Fruit fly (Drosophila melanogaster): ENCODE data around the gene CG14671.
A peak's percentile ranks its signal among the peaks of the same experiment; 100 is the strongest.

The CG14671 gene

DNA sequence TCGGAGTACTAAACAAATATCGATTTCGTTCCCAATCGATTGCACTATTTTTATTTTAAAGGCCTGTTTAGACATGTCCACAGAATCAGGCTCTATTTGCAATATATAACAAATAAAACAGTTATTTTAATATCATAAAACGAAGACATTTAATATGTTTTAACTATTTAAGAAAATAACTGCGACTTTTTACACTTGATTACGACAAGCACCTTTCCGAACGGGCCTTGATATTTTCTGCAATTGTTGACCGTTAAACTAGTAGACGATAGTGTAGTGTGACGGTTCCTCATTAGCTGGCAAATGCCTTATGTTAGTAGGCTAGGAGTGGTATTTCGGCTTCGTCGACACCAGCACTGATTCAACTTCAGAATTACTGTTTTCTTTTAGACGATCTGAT, 4.0 kb upstream of the CG14671 start, which contains the start of the genes CG2931 and Rheb (continued):
- peak; percentile 61 for TF ChIP-seq CG31441 (GFP tag; IDR thresholded peaks at IDR 0.05)
- TF ChIP-seq mam (GFP tag; optimal IDR thresholded peaks at IDR 0.05), result peak; percentile 55
- peak; percentile 48 for TF ChIP-seq D19A (tag; optimal IDR thresholded peaks at IDR 0.05)
- TF ChIP-seq h (optimal IDR thresholded peaks at IDR 0.05), result no peak
- TF ChIP-seq sens (GFP tag), result peak; percentile 93
- no peak for TF ChIP-seq CG4404 (GFP tag; IDR thresholded peaks at IDR 0.05)
- TF ChIP-seq Dip2 (GFP tag; IDR thresholded peaks at IDR 0.05), result no peak
- TF ChIP-seq CkIIα-i1 (GFP tag; IDR thresholded peaks at IDR 0.05), result no peak
- TF ChIP-seq CG10321 (GFP tag; IDR thresholded peaks at IDR 0.05), result no peak
- TF ChIP-seq CG14667 (GFP tag; IDR thresholded peaks at IDR 0.05), result peak; percentile 56
- TF ChIP-seq CG3163 (GFP tag; optimal IDR thresholded peaks at IDR 0.05), result no peak
- no peak for TF ChIP-seq pb (GFP tag; optimal IDR thresholded peaks at IDR 0.05)
- TF ChIP-seq CG3065 (GFP tag; optimal IDR thresholded peaks at IDR 0.05), result no peak
- peak; percentile 58 for TF ChIP-seq CG12942 (GFP tag; optimal IDR thresholded peaks at IDR 0.05)
- no peak for TF ChIP-seq CG4360 (GFP tag; IDR thresholded peaks at IDR 0.05)
- TF ChIP-seq CG14860 (GFP tag; IDR thresholded peaks at IDR 0.05; ENCODE audit: partially characterized antibody), result peak; percentile 63; the same call in 2 of the 3 replicates
- peak; percentile 69 for TF ChIP-seq bbx (GFP tag; IDR thresholded peaks at IDR 0.05; ENCODE audit: partially characterized antibody)
- peak; percentile 59 for TF ChIP-seq Awh (GFP tag; IDR thresholded peaks at IDR 0.05)
- no peak for TF ChIP-seq HLHmδ (GFP tag; optimal IDR thresholded peaks at IDR 0.05)
- TF ChIP-seq Meics (GFP tag; optimal IDR thresholded peaks at IDR 0.05), result peak; percentile 44
- 0 out of 3 replicates have a peak, but pooled peaks have one; percentile 40 for TF ChIP-seq H15 (GFP tag; IDR thresholded peaks at IDR 0.05)
- peak; percentile 79 for TF ChIP-seq Doc3 (GFP tag; IDR thresholded peaks at IDR 0.05; ENCODE audit: partially characterized antibody)
- TF ChIP-seq Deaf1 (tag; optimal IDR thresholded peaks at IDR 0.05), result peak; percentile 42
- peak; percentile 24; the same call in 1 of the 2 replicates for TF ChIP-seq CG7372 (GFP tag; IDR thresholded peaks at IDR 0.05)
- TF ChIP-seq chn (GFP tag; optimal IDR thresholded peaks at IDR 0.05), result peak; percentile 61
- peak; percentile 76 for TF ChIP-seq amos (GFP tag; IDR thresholded peaks at IDR 0.05; ENCODE audit: partially characterized antibody)
- TF ChIP-seq Atf3 (GFP tag; optimal IDR thresholded peaks at IDR 0.05), result no peak
- TF ChIP-seq ab (GFP tag; optimal IDR thresholded peaks at IDR 0.05), result no peak
- peak; percentile 89 for TF ChIP-seq trem (tag; optimal IDR thresholded peaks at IDR 0.05)
- TF ChIP-seq CG5180 (GFP tag; optimal IDR thresholded peaks at IDR 0.05), result no peak
- no peak for TF ChIP-seq bowl (GFP tag; IDR thresholded peaks at IDR 0.05)
- peak; percentile 48; the same call in 1 of the 2 replicates for TF ChIP-seq cas (GFP tag; IDR thresholded peaks at IDR 0.05)
- no peak for TF ChIP-seq MTF-1 (GFP tag; optimal IDR thresholded peaks at IDR 0.05; ENCODE audit: borderline replicate concordance)
- no peak; the same call in 3 of the 4 replicates for TF ChIP-seq Gug (GFP tag; IDR thresholded peaks at IDR 0.05)
- peak; percentile 60 for TF ChIP-seq CG33213 (GFP tag; optimal IDR thresholded peaks at IDR 0.05)
- TF ChIP-seq Atf-2 (GFP tag; optimal IDR thresholded peaks at IDR 0.05), result peak; percentile 37
- TF ChIP-seq pita (GFP tag; optimal IDR thresholded peaks at IDR 0.05), result no peak
- TF ChIP-seq Rx (GFP tag; IDR thresholded peaks at IDR 0.05), result peak; percentile 41
- TF ChIP-seq CG2202 (tag; optimal IDR thresholded peaks at IDR 0.05), result no peak
- no peak for TF ChIP-seq zf30C (GFP tag; optimal IDR thresholded peaks at IDR 0.05)
- TF ChIP-seq Mad (GFP tag; optimal IDR thresholded peaks at IDR 0.05), result peak; percentile 44
- no peak for TF ChIP-seq chinmo (GFP tag; IDR thresholded peaks at IDR 0.05; ENCODE audit: partially characterized antibody)
- TF ChIP-seq D19B (GFP tag; optimal IDR thresholded peaks at IDR 0.05), result no peak
- TF ChIP-seq Hr39 (optimal IDR thresholded peaks at IDR 0.05), result no peak
- TF ChIP-seq sens-2 (GFP tag; IDR thresholded peaks at IDR 0.05), result no peak
- TF ChIP-seq Lim3 (GFP tag; IDR thresholded peaks at IDR 0.05), result no peak
- TF ChIP-seq Kr (GFP tag; optimal IDR thresholded peaks at IDR 0.05), result no peak
- peak; percentile 89 for TF ChIP-seq pzg (GFP tag; optimal IDR thresholded peaks at IDR 0.05)
- no peak for TF ChIP-seq wek (GFP tag; optimal IDR thresholded peaks at IDR 0.05)
- TF ChIP-seq CG1602 (GFP tag; optimal IDR thresholded peaks at IDR 0.05), result peak; percentile 68
- no peak for TF ChIP-seq dimm (GFP tag; IDR thresholded peaks at IDR 0.05)
- TF ChIP-seq CG9437 (GFP tag; optimal IDR thresholded peaks at IDR 0.05), result peak; percentile 5
- TF ChIP-seq CG2120 (GFP tag; optimal IDR thresholded peaks at IDR 0.05), result peak; percentile 83
